Worm (Caenorhabditis elegans) whole organism, L1 larva: ENCODE measurements around the gene K11G12.6.

Source experiments
- C04F5.9 ChIP-seq: sonication (generic microtip); optimal IDR thresholded peaks from 2 replicates; lab custom pipeline; 2016; ENCODE audit warnings: missing genetic modification characterization, missing compliant biosample characterization
- C16A3.4 ChIP-seq: fragments of 150-350 bp; optimal IDR thresholded peaks from 2 replicates; lab custom pipeline; 2014; ENCODE audit warnings: missing biosample characterization, missing genetic modification characterization
- C34B4.2 ChIP-seq: sonication (generic microtip); optimal IDR thresholded peaks from 2 replicates; lab custom pipeline; 2017; ENCODE audit warnings: mild to moderate bottlenecking, missing genetic modification characterization, missing compliant biosample characterization
- F16B12.6 ChIP-seq: fragments of 150-350 bp; optimal IDR thresholded peaks from 2 replicates; lab custom pipeline; 2014; ENCODE audit warnings: missing biosample characterization, missing genetic modification characterization
- Y116A8C.19 ChIP-seq: sonication (generic microtip); optimal IDR thresholded peaks from 2 replicates; lab custom pipeline; 2016; ENCODE audit warnings: missing compliant biosample characterization, missing genetic modification characterization, borderline replicate concordance
- alr-1 ChIP-seq: fragments of 200-800 bp; sonication (Bioruptor generic); optimal IDR thresholded peaks from 2 replicates; lab custom pipeline; 2018; ENCODE audit warnings: borderline replicate concordance, mild to moderate bottlenecking, missing genetic modification characterization, missing compliant biosample characterization
- aly-2 ChIP-seq: fragments of 150-350 bp; optimal IDR thresholded peaks from 2 replicates; lab custom pipeline; 2014; ENCODE audit warnings: missing biosample characterization, missing genetic modification characterization
- ama-1 ChIP-seq: fragments of 150-350 bp; optimal IDR thresholded peaks from 2 replicates; lab custom pipeline; 2014
- blmp-1 ChIP-seq: fragments of 150-350 bp; optimal IDR thresholded peaks from 2 replicates; lab custom pipeline; 2014; ENCODE audit warnings: missing biosample characterization, missing genetic modification characterization
- ceh-63 ChIP-seq: fragments of 200-800 bp; sonication (Bioruptor generic); optimal IDR thresholded peaks from 2 replicates; lab custom pipeline; 2018; ENCODE audit warnings: mild to moderate bottlenecking, missing genetic modification characterization, missing compliant biosample characterization
- ceh-88 ChIP-seq: fragments of 200-800 bp; sonication (Bioruptor generic); IDR thresholded peaks from 2 replicates; pipeline ENCODE4 v1.3.6; 2022; ENCODE audit warnings: missing genetic modification characterization, missing compliant biosample characterization
- ceh-90 ChIP-seq: sonication (generic microtip); optimal IDR thresholded peaks from 2 replicates; lab custom pipeline; 2016; ENCODE audit warnings: missing genetic modification characterization, missing compliant biosample characterization
- ces-1 ChIP-seq: fragments of 150-350 bp; optimal IDR thresholded peaks from 2 replicates; lab custom pipeline; 2014; ENCODE audit warnings: missing biosample characterization, missing genetic modification reagents, missing genetic modification characterization
- dpl-1 ChIP-seq, 3 experiments: fragments of 150-350 bp in 2 of 3; sonication (generic microtip) in 1 of 3; optimal IDR thresholded peaks; 2 replicates each; lab custom pipeline; 2014 to 2017; ENCODE audit warnings: missing biosample characterization in 3 of 3, missing genetic modification characterization in 3 of 3, missing genetic modification reagents in 3 of 3
- efl-3 ChIP-seq: fragments of 200-800 bp; sonication (Bioruptor generic); optimal IDR thresholded peaks from 2 replicates; lab custom pipeline; 2018; ENCODE audit warnings: mild to moderate bottlenecking, missing genetic modification characterization, missing compliant biosample characterization
- egl-27 ChIP-seq, 2 experiments: fragments of 150-350 bp in 1 of 2; sonication (generic microtip); optimal IDR thresholded peaks; 3 replicates each; lab custom pipeline; 2017 to 2018; ENCODE audit warnings: missing biosample characterization in 2 of 2, missing genetic modification characterization in 2 of 2, missing genetic modification reagents in 2 of 2
- fkh-10 ChIP-seq: sonication (generic microtip); optimal IDR thresholded peaks from 2 replicates; lab custom pipeline; 2017; ENCODE audit warnings: missing biosample characterization, missing genetic modification reagents, missing genetic modification characterization
- hlh-4 ChIP-seq: sonication (generic microtip); optimal IDR thresholded peaks from 2 replicates; lab custom pipeline; 2016; ENCODE audit warnings: mild to moderate bottlenecking, missing genetic modification characterization, missing compliant biosample characterization
- hpl-2 ChIP-seq: fragments of 150-350 bp; optimal IDR thresholded peaks from 2 replicates; lab custom pipeline; 2014; ENCODE audit warnings: missing biosample characterization, missing genetic modification reagents, missing genetic modification characterization
- jun-1 ChIP-seq: fragments of 150-350 bp; optimal IDR thresholded peaks from 2 replicates; lab custom pipeline; 2014; ENCODE audit warnings: missing biosample characterization, missing genetic modification reagents, missing genetic modification characterization
- lin-14 ChIP-seq: fragments of 200-800 bp; sonication (Bioruptor generic); optimal IDR thresholded peaks from 2 replicates; lab custom pipeline; 2018; ENCODE audit warnings: mild to moderate bottlenecking, missing genetic modification characterization, moderate library complexity, missing compliant biosample characterization
- lin-15B ChIP-seq: fragments of 150-350 bp; sonication (generic microtip); optimal IDR thresholded peaks from 3 replicates; lab custom pipeline; 2014; ENCODE audit warnings: missing biosample characterization, missing genetic modification characterization
- lin-35 ChIP-seq, 2 experiments: fragments of 150-350 bp; optimal IDR thresholded peaks; 2 replicates each; lab custom pipeline; 2014; ENCODE audit warnings: missing biosample characterization in 2 of 2, missing genetic modification characterization in 2 of 2, missing genetic modification reagents in 2 of 2
- lsy-2 ChIP-seq, 2 experiments: fragments of 150-350 bp; optimal IDR thresholded peaks; 2 replicates each; lab custom pipeline; 2014; ENCODE audit warnings: missing biosample characterization in 2 of 2, missing genetic modification characterization in 2 of 2
- mab-9 ChIP-seq: fragments of 200-800 bp; sonication (Bioruptor generic); IDR thresholded peaks from 2 replicates; pipeline ENCODE4 v1.3.6; 2022; ENCODE audit warnings: missing genetic modification reagents, missing genetic modification characterization, missing compliant biosample characterization
- mep-1 ChIP-seq: fragments of 150-350 bp; optimal IDR thresholded peaks from 2 replicates; lab custom pipeline; 2014; ENCODE audit warnings: missing biosample characterization, missing genetic modification characterization
- nhr-12 ChIP-seq: sonication (generic microtip); optimal IDR thresholded peaks from 2 replicates; lab custom pipeline; 2017; ENCODE audit warnings: missing biosample characterization, missing genetic modification characterization
- nhr-20 ChIP-seq: sonication (generic microtip); optimal IDR thresholded peaks from 2 replicates; lab custom pipeline; 2016; ENCODE audit warnings: mild to moderate bottlenecking, missing genetic modification characterization, missing compliant biosample characterization
- nhr-28 ChIP-seq: fragments of 150-350 bp; optimal IDR thresholded peaks from 2 replicates; lab custom pipeline; 2014; ENCODE audit warnings: missing biosample characterization, missing genetic modification characterization
- nhr-47 ChIP-seq: sonication (generic microtip); optimal IDR thresholded peaks from 2 replicates; lab custom pipeline; 2016; ENCODE audit warnings: mild to moderate bottlenecking, missing genetic modification characterization, moderate library complexity, missing compliant biosample characterization
- nhr-71 ChIP-seq: sonication (generic microtip); optimal IDR thresholded peaks from 2 replicates; lab custom pipeline; 2016; ENCODE audit warnings: mild to moderate bottlenecking, missing genetic modification characterization, moderate library complexity, missing compliant biosample characterization
- nhr-76 ChIP-seq: sonication (generic microtip); optimal IDR thresholded peaks from 2 replicates; lab custom pipeline; 2017; ENCODE audit warnings: missing biosample characterization, missing genetic modification characterization
- nhr-77 ChIP-seq: fragments of 150-350 bp; optimal IDR thresholded peaks from 2 replicates; lab custom pipeline; 2014; ENCODE audit warnings: missing biosample characterization, missing genetic modification characterization
- nhr-90 ChIP-seq: sonication (generic microtip); optimal IDR thresholded peaks from 2 replicates; lab custom pipeline; 2016; ENCODE audit warnings: mild to moderate bottlenecking, missing genetic modification characterization, missing compliant biosample characterization; ENCODE audit not compliant: poor library complexity
- rnt-1 ChIP-seq: sonication (generic microtip); optimal IDR thresholded peaks from 2 replicates; lab custom pipeline; 2016; ENCODE audit warnings: mild to moderate bottlenecking, missing genetic modification characterization, moderate library complexity, missing compliant biosample characterization
- skn-1 ChIP-seq: fragments of 150-350 bp; optimal IDR thresholded peaks from 2 replicates; lab custom pipeline; 2014; ENCODE audit warnings: missing biosample characterization, missing genetic modification characterization
- sox-4 ChIP-seq: sonication (generic microtip); optimal IDR thresholded peaks from 2 replicates; lab custom pipeline; 2016; ENCODE audit warnings: missing genetic modification characterization, missing compliant biosample characterization
- sptf-1 ChIP-seq: fragments of 150-350 bp; optimal IDR thresholded peaks from 2 replicates; lab custom pipeline; 2014; ENCODE audit warnings: missing biosample characterization, missing genetic modification characterization
- tbx-2 ChIP-seq: sonication (generic microtip); optimal IDR thresholded peaks from 2 replicates; lab custom pipeline; 2016; ENCODE audit warnings: missing genetic modification characterization, missing compliant biosample characterization
- tlp-1 ChIP-seq: fragments of 150-350 bp; optimal IDR thresholded peaks from 2 replicates; lab custom pipeline; 2014; ENCODE audit warnings: missing biosample characterization, missing genetic modification characterization
- unc-130 ChIP-seq: fragments of 150-350 bp; optimal IDR thresholded peaks from 2 replicates; lab custom pipeline; 2017; ENCODE audit warnings: missing biosample characterization, missing genetic modification characterization, inconsistent platforms
- unc-30 ChIP-seq: sonication (generic microtip); optimal IDR thresholded peaks from 2 replicates; lab custom pipeline; 2017; ENCODE audit warnings: missing biosample characterization, missing genetic modification characterization
- unc-86 ChIP-seq: sonication (generic microtip); optimal IDR thresholded peaks from 2 replicates; lab custom pipeline; 2016; ENCODE audit warnings: missing genetic modification characterization, missing compliant biosample characterization
- vab-15 ChIP-seq: sonication (generic microtip); optimal IDR thresholded peaks from 2 replicates; lab custom pipeline; 2017; ENCODE audit warnings: missing genotype, mild to moderate bottlenecking, missing genetic modification characterization, missing compliant biosample characterization
- xbp-1 ChIP-seq: sonication (generic microtip); optimal IDR thresholded peaks from 2 replicates; lab custom pipeline; 2016; ENCODE audit warnings: missing genetic modification characterization, missing compliant biosample characterization
- zag-1 ChIP-seq: fragments of 150-350 bp; optimal IDR thresholded peaks from 2 replicates; lab custom pipeline; 2014; ENCODE audit warnings: missing biosample characterization, missing genetic modification characterization
- zip-4 ChIP-seq: fragments of 200-800 bp; sonication (Bioruptor generic); optimal IDR thresholded peaks from 2 replicates; lab custom pipeline; 2018; ENCODE audit warnings: mild to moderate bottlenecking, missing genetic modification characterization, moderate library complexity, missing compliant biosample characterization
- ztf-11 ChIP-seq, 2 experiments: sonication (generic microtip); optimal IDR thresholded peaks; 2 replicates each; lab custom pipeline; 2016 to 2017; ENCODE audit warnings: missing genetic modification characterization in 2 of 2, missing biosample characterization in 1 of 2, missing compliant biosample characterization in 1 of 2
- ztf-4 ChIP-seq: fragments of 150-350 bp; optimal IDR thresholded peaks from 2 replicates; lab custom pipeline; 2014; ENCODE audit warnings: missing biosample characterization, missing genetic modification characterization

The K11G12.6 gene

DNA sequence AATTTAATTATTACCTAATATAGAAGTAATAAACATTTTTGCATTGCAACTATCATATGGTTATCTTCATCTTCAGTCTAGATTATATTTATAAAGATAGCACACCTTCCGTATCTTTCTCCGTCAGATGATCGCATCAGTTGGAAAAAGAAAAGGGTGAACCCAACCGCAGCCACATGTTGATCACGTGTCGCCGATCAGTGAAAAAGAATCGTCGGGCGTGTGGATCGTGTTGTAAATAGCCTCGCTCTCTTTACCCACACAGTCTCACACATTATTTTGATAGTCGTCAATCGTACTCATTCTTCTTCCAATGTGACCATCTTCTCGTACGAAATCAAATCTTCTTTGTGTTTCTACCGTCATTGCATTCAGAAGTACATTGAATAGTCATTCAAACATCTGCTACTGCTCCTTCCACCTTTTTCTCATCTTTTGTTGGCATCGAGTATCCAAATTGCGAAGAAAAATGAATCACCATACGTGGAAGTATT, 14.4 kb upstream of the K11G12.6 start (continued):
- TF ChIP-seq nhr-77 (peak; percentile 68), ceh-88 (peak; percentile 87), vab-15 (tag; lab: Kevin White, UChicago) (no peak), nhr-20 (tag; lab: Kevin White, UChicago) (peak; percentile 99), Y116A8C.19 (tag; lab: Kevin White, UChicago) (no peak), efl-3 (GFP tag; lab: Kevin White, UChicago) (peak; percentile 89), sox-4 (peak; percentile 69), zag-1 (tag; lab: Kevin White, UChicago) (no peak), tbx-2 (peak; percentile 94), ces-1 (GFP tag; lab: Kevin White, UChicago) (no peak), egl-27 (tag; optimal IDR thresholded peaks at IDR 0.05; lab: Kevin White, UChicago) (peak; percentile 79 to 80), alr-1 (tag; lab: Kevin White, UChicago) (no peak), nhr-12 (tag; lab: Kevin White, UChicago) (no peak), F16B12.6 (no peak), nhr-71 (peak; percentile 99), ama-1 (peak; percentile 99), aly-2 (no peak), fkh-10 (GFP tag; lab: Kevin White, UChicago) (no peak), C04F5.9 (tag; lab: Kevin White, UChicago) (peak; percentile 60), zip-4 (GFP tag; lab: Kevin White, UChicago) (peak; percentile 77), hlh-4 (tag; lab: Kevin White, UChicago) (no peak), unc-86 (peak; percentile 0), ztf-11 (tag; optimal IDR thresholded peaks at IDR 0.05; lab: Kevin White, UChicago) (peak in 1 of 2 experiments; percentile 80), dpl-1 (GFP tag; optimal IDR thresholded peaks at IDR 0.05; lab: Kevin White, UChicago) (peak; percentile 37 to 61 (median 49)), skn-1 (tag; lab: Kevin White, UChicago) (peak; percentile 44), C34B4.2 (tag; lab: Kevin White, UChicago) (no peak), nhr-76 (tag; lab: Kevin White, UChicago) (no peak), sptf-1 (tag; lab: Kevin White, UChicago) (no peak), jun-1 (tag; lab: Kevin White, UChicago) (peak; percentile 85), ceh-63 (GFP tag; lab: Kevin White, UChicago) (no peak), hpl-2 (GFP tag; lab: Kevin White, UChicago) (peak; percentile 79), mep-1 (tag; lab: Kevin White, UChicago) (peak; percentile 91)

DNA sequence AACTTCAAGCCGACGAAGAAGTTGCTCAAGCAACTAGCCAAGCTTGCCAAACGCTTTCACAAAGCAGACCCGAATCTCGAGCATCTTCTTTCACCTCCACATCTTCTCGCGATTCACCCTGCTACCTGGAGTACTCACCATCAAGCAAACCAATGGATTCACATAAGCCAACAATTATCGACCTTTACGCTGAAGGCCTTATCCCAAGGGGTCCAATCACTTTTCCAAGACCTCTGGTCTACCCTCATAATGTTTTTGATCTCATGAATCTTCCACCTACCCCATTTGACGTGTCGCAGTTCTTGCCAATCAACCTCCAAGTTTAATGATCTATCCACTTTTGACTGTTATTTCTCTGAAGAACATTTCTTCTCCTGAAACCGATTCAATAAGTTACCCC, 13.9 kb upstream of the K11G12.6 start:
- TF ChIP-seq unc-30 (no peak), tlp-1 (no peak), ceh-88 (0 out of 2 replicates have a peak, but pooled peaks have one; percentile 2), rnt-1 (tag; lab: Kevin White, UChicago) (peak; percentile 1)

- TF ChIP-seq F16B12.6 (no peak), nhr-47 (tag; lab: Kevin White, UChicago) (peak; percentile 77), nhr-28 (tag; lab: Kevin White, UChicago) (no peak), C16A3.4 (tag; lab: Kevin White, UChicago) (peak; percentile 34), ztf-4 (tag; lab: Kevin White, UChicago) (peak; percentile 77), nhr-90 (tag; lab: Kevin White, UChicago) (peak; percentile 81), sptf-1 (tag; lab: Kevin White, UChicago) (no peak), sox-4 (peak; percentile 48), jun-1 (tag; lab: Kevin White, UChicago) (peak; percentile 75), ama-1 (peak; percentile 97), ceh-88 (peak; percentile 66; the same call in 1 of the 2 replicates), nhr-12 (tag; lab: Kevin White, UChicago) (no peak), lin-15B (tag; lab: Kevin White, UChicago) (no peak), dpl-1 (GFP tag; optimal IDR thresholded peaks at IDR 0.05; lab: Kevin White, UChicago) (peak; percentile 33 to 48 (median 35)), xbp-1 (tag; lab: Kevin White, UChicago) (peak; percentile 81), ceh-90 (no peak), unc-130 (tag; lab: Kevin White, UChicago) (peak; percentile 85), vab-15 (tag; lab: Kevin White, UChicago) (peak; percentile 51), mep-1 (tag; lab: Kevin White, UChicago) (peak; percentile 77), ztf-11 (tag; optimal IDR thresholded peaks at IDR 0.05; lab: Kevin White, UChicago) (no peak), lsy-2 (tag; optimal IDR thresholded peaks at IDR 0.05; lab: Kevin White, UChicago) (peak; percentile 71 to 75), mab-9 (GFP tag; lab: Robert Waterston, UW) (no peak; the same call in 1 of the 2 replicates), ceh-63 (GFP tag; lab: Kevin White, UChicago) (no peak), blmp-1 (tag; lab: Kevin White, UChicago) (peak; percentile 85), lin-14 (GFP tag; lab: Kevin White, UChicago) (peak; percentile 91), lin-35 (GFP tag; optimal IDR thresholded peaks at IDR 0.05; lab: Kevin White, UChicago) (peak; percentile 46 to 86)
Measured at ce11 chrX:6742891-6743290, 13.4 kb upstream of the K11G12.6 start.
